Fruit fly (Drosophila melanogaster) S2 (cell line): ENCODE results near the gene sn.

ENCODE experiments used
- CG8478 ChIP-seq: fragments of >200 bp; optimal IDR thresholded peaks from 2 replicates; lab custom pipeline; 2018
- CTCF ChIP-seq, 2 experiments: fragments of >200 bp; optimal IDR thresholded peaks; 2 replicates each; lab custom pipeline; 2018

sn gene

dm6 chrX:7973325-7973954, 9.6 kb downstream of the sn start:
- no peak for TF ChIP-seq CTCF (optimal IDR thresholded peaks at IDR 0.05; lab: Kevin White, UChicago)
- TF ChIP-seq CG8478 (lab: Kevin White, UChicago), result no peak

dm6 chrX:7975516-7976257, 11.9 kb downstream of the sn start:
- no peak for TF ChIP-seq CG8478 (lab: Kevin White, UChicago)
- no peak for TF ChIP-seq CTCF (optimal IDR thresholded peaks at IDR 0.05; lab: Kevin White, UChicago)

- TF ChIP-seq CG8478 (lab: Kevin White, UChicago), result no peak
- TF ChIP-seq CTCF (optimal IDR thresholded peaks at IDR 0.05; lab: Kevin White, UChicago), result no peak
These were observed 13.4 kb downstream of the sn start for dm6 chrX:7976976-7977834.

dm6 chrX:7978027-7978426, 14.2 kb downstream of the sn start:
- TF ChIP-seq CG8478 (lab: Kevin White, UChicago), result no peak
- no peak for TF ChIP-seq CTCF (optimal IDR thresholded peaks at IDR 0.05; lab: Kevin White, UChicago)

dm6 chrX:7979202-7979601, 15.4 kb downstream of the sn start:
- TF ChIP-seq CG8478 (lab: Kevin White, UChicago), result no peak
- TF ChIP-seq CTCF (optimal IDR thresholded peaks at IDR 0.05; lab: Kevin White, UChicago), result no peak

dm6 chrX:7980786-7981185, 17.0 kb downstream of the sn start:
- no peak for TF ChIP-seq CG8478 (lab: Kevin White, UChicago)
- no peak for TF ChIP-seq CTCF (optimal IDR thresholded peaks at IDR 0.05; lab: Kevin White, UChicago)

dm6 chrX:7986551-7986950, 22.7 kb downstream of the sn start:
- TF ChIP-seq CG8478 (lab: Kevin White, UChicago), result no peak
- TF ChIP-seq CTCF (optimal IDR thresholded peaks at IDR 0.05; lab: Kevin White, UChicago), result no peak

dm6 chrX:7995171-7995747, 31.4 kb downstream of the sn start, which contains the start of gene Tbh:
TSS of gene Tbh (plus strand) at chrX:7995697.
- no peak for TF ChIP-seq CTCF (optimal IDR thresholded peaks at IDR 0.05; lab: Kevin White, UChicago)
- no peak for TF ChIP-seq CG8478 (lab: Kevin White, UChicago)

dm6 chrX:8021245-8021644, 57.4 kb downstream of the sn start, which contains the start of gene CG15333:
TSS of gene CG15333 (minus strand) at chrX:8021345.
- TF ChIP-seq CG8478 (lab: Kevin White, UChicago) (no peak), CTCF (optimal IDR thresholded peaks at IDR 0.05; lab: Kevin White, UChicago) (no peak)
